Worm (Caenorhabditis elegans) whole organism, L1 larva: ENCODE data around the gene F20D6.11.
A peak's percentile ranks its signal among the peaks of the same experiment; 100 is the strongest.

ENCODE experiments used
- Y116A8C.19 ChIP-seq: sonication (generic microtip); optimal IDR thresholded peaks from 2 replicates; lab custom pipeline; 2016; ENCODE audit warnings: missing compliant biosample characterization, missing genetic modification characterization, borderline replicate concordance
- alr-1 ChIP-seq: fragments of 200-800 bp; sonication (Bioruptor generic); optimal IDR thresholded peaks from 2 replicates; lab custom pipeline; 2018; ENCODE audit warnings: borderline replicate concordance, mild to moderate bottlenecking, missing genetic modification characterization, missing compliant biosample characterization
- aly-2 ChIP-seq: fragments of 150-350 bp; optimal IDR thresholded peaks from 2 replicates; lab custom pipeline; 2014; ENCODE audit warnings: missing biosample characterization, missing genetic modification characterization
- blmp-1 ChIP-seq: fragments of 150-350 bp; optimal IDR thresholded peaks from 2 replicates; lab custom pipeline; 2014; ENCODE audit warnings: missing biosample characterization, missing genetic modification characterization
- ceh-82 ChIP-seq, 3 experiments: fragments of 150-350 bp in 1 of 3; sonication (generic microtip) in 2 of 3; optimal IDR thresholded peaks; 2 replicates each; lab custom pipeline; 2014 to 2017; ENCODE audit warnings: missing biosample characterization in 3 of 3, missing genetic modification characterization in 3 of 3
- ceh-88 ChIP-seq: fragments of 200-800 bp; sonication (Bioruptor generic); IDR thresholded peaks from 2 replicates; pipeline ENCODE4 v1.3.6; 2022; ENCODE audit warnings: missing genetic modification characterization, missing compliant biosample characterization
- ceh-90 ChIP-seq: sonication (generic microtip); optimal IDR thresholded peaks from 2 replicates; lab custom pipeline; 2016; ENCODE audit warnings: missing genetic modification characterization, missing compliant biosample characterization
- ces-1 ChIP-seq: fragments of 150-350 bp; optimal IDR thresholded peaks from 2 replicates; lab custom pipeline; 2014; ENCODE audit warnings: missing biosample characterization, missing genetic modification reagents, missing genetic modification characterization
- dpl-1 ChIP-seq, 3 experiments: fragments of 150-350 bp in 2 of 3; sonication (generic microtip) in 1 of 3; optimal IDR thresholded peaks; 2 replicates each; lab custom pipeline; 2014 to 2017; ENCODE audit warnings: missing biosample characterization in 3 of 3, missing genetic modification characterization in 3 of 3, missing genetic modification reagents in 3 of 3
- dsc-1 ChIP-seq: sonication (generic microtip); optimal IDR thresholded peaks from 2 replicates; lab custom pipeline; 2016; ENCODE audit warnings: mild to moderate bottlenecking, missing genetic modification characterization, missing compliant biosample characterization
- efl-1 ChIP-seq, 4 experiments: fragments of 150-350 bp; optimal IDR thresholded peaks in 3 of 4; peaks in 1 of 4; 1 replicate in 1 of 4; 2 replicates in 3 of 4; lab custom pipeline; 2014; ENCODE audit warnings: missing biosample characterization in 2 of 4, missing genetic modification characterization in 2 of 4, missing genetic modification reagents in 2 of 4
- egl-27 ChIP-seq, 2 experiments: fragments of 150-350 bp in 1 of 2; sonication (generic microtip); optimal IDR thresholded peaks; 3 replicates each; lab custom pipeline; 2017 to 2018; ENCODE audit warnings: missing biosample characterization in 2 of 2, missing genetic modification characterization in 2 of 2, missing genetic modification reagents in 2 of 2
- elt-2 ChIP-seq: sonication (generic microtip); optimal IDR thresholded peaks from 2 replicates; lab custom pipeline; 2016; ENCODE audit warnings: missing genetic modification characterization, mild to moderate bottlenecking, inconsistent platforms, missing compliant biosample characterization, missing genetic modification reagents
- ets-5 ChIP-seq: fragments of 200-800 bp; sonication (Bioruptor generic); IDR thresholded peaks from 2 replicates; pipeline ENCODE4 v1.3.6; 2022; ENCODE audit warnings: missing genetic modification characterization, missing compliant biosample characterization
- fkh-4 ChIP-seq: sonication (generic microtip); optimal IDR thresholded peaks from 2 replicates; lab custom pipeline; 2016; ENCODE audit warnings: missing compliant biosample characterization, missing genetic modification characterization, borderline replicate concordance
- fkh-8 ChIP-seq: sonication (generic microtip); optimal IDR thresholded peaks from 2 replicates; lab custom pipeline; 2016; ENCODE audit warnings: mild to moderate bottlenecking, missing genetic modification characterization, missing compliant biosample characterization
- fos-1 ChIP-seq: fragments of 150-350 bp; optimal IDR thresholded peaks from 2 replicates; lab custom pipeline; 2014; ENCODE audit warnings: missing biosample characterization, missing genetic modification characterization
- hlh-17 ChIP-seq: fragments of 200-800 bp; sonication (Bioruptor generic); optimal IDR thresholded peaks from 2 replicates; lab custom pipeline; 2018; ENCODE audit warnings: missing genetic modification characterization, mild to moderate bottlenecking, missing compliant biosample characterization, moderate library complexity, borderline replicate concordance
- irx-1 ChIP-seq: sonication (generic microtip); optimal IDR thresholded peaks from 2 replicates; lab custom pipeline; 2016; ENCODE audit warnings: missing genetic modification characterization, missing compliant biosample characterization
- isw-1 ChIP-seq: fragments of 200-800 bp; sonication (Bioruptor generic); IDR thresholded peaks from 2 replicates; pipeline ENCODE4 v1.3.6; 2022; ENCODE audit warnings: missing genetic modification characterization, missing compliant biosample characterization
- jun-1 ChIP-seq: fragments of 150-350 bp; optimal IDR thresholded peaks from 2 replicates; lab custom pipeline; 2014; ENCODE audit warnings: missing biosample characterization, missing genetic modification reagents, missing genetic modification characterization
- lin-13 ChIP-seq: fragments of 150-350 bp; optimal IDR thresholded peaks from 2 replicates; lab custom pipeline; 2014; ENCODE audit warnings: missing biosample characterization, missing genetic modification reagents, missing genetic modification characterization
- lin-14 ChIP-seq: fragments of 200-800 bp; sonication (Bioruptor generic); optimal IDR thresholded peaks from 2 replicates; lab custom pipeline; 2018; ENCODE audit warnings: mild to moderate bottlenecking, missing genetic modification characterization, moderate library complexity, missing compliant biosample characterization
- lin-35 ChIP-seq, 2 experiments: fragments of 150-350 bp; optimal IDR thresholded peaks; 2 replicates each; lab custom pipeline; 2014; ENCODE audit warnings: missing biosample characterization in 2 of 2, missing genetic modification characterization in 2 of 2, missing genetic modification reagents in 2 of 2
- lir-3 ChIP-seq: sonication (generic microtip); optimal IDR thresholded peaks from 2 replicates; lab custom pipeline; 2016; ENCODE audit warnings: mild to moderate bottlenecking, missing genetic modification characterization, moderate library complexity, missing compliant biosample characterization; ENCODE audit not compliant: poor library complexity
- lsy-2 ChIP-seq, 2 experiments: fragments of 150-350 bp; optimal IDR thresholded peaks; 2 replicates each; lab custom pipeline; 2014; ENCODE audit warnings: missing biosample characterization in 2 of 2, missing genetic modification characterization in 2 of 2
- nhr-12 ChIP-seq: sonication (generic microtip); optimal IDR thresholded peaks from 2 replicates; lab custom pipeline; 2017; ENCODE audit warnings: missing biosample characterization, missing genetic modification characterization
- nhr-19 ChIP-seq: fragments of 200-800 bp; sonication (Bioruptor generic); conservative IDR thresholded peaks from 2 replicates; pipeline ENCODE4 v1.3.6; 2022; ENCODE audit warnings: missing genetic modification characterization, missing compliant biosample characterization
- nhr-237 ChIP-seq: fragments of 150-350 bp; optimal IDR thresholded peaks from 2 replicates; lab custom pipeline; 2014; ENCODE audit warnings: missing biosample characterization, missing genetic modification characterization
- nhr-28 ChIP-seq: fragments of 150-350 bp; optimal IDR thresholded peaks from 2 replicates; lab custom pipeline; 2014; ENCODE audit warnings: missing biosample characterization, missing genetic modification characterization
- nhr-71 ChIP-seq: sonication (generic microtip); optimal IDR thresholded peaks from 2 replicates; lab custom pipeline; 2016; ENCODE audit warnings: mild to moderate bottlenecking, missing genetic modification characterization, moderate library complexity, missing compliant biosample characterization
- nhr-84 ChIP-seq: sonication (generic microtip); optimal IDR thresholded peaks from 2 replicates; lab custom pipeline; 2017; ENCODE audit warnings: missing biosample characterization, missing genetic modification characterization
- nhr-85 ChIP-seq: sonication (generic microtip); peaks from one replicate; lab custom pipeline; 2016; ENCODE audit warnings: missing genetic modification characterization, inconsistent platforms, missing compliant biosample characterization
- rnt-1 ChIP-seq: sonication (generic microtip); optimal IDR thresholded peaks from 2 replicates; lab custom pipeline; 2016; ENCODE audit warnings: mild to moderate bottlenecking, missing genetic modification characterization, moderate library complexity, missing compliant biosample characterization
- snpc-4 ChIP-seq: fragments of 150-350 bp; optimal IDR thresholded peaks from 2 replicates; lab custom pipeline; 2014; ENCODE audit warnings: missing biosample characterization, missing genetic modification characterization
- snu-23 ChIP-seq: sonication (generic microtip); optimal IDR thresholded peaks from 2 replicates; lab custom pipeline; 2016; ENCODE audit warnings: missing genetic modification characterization, missing compliant biosample characterization
- sox-4 ChIP-seq: sonication (generic microtip); optimal IDR thresholded peaks from 2 replicates; lab custom pipeline; 2016; ENCODE audit warnings: missing genetic modification characterization, missing compliant biosample characterization
- sptf-1 ChIP-seq: fragments of 150-350 bp; optimal IDR thresholded peaks from 2 replicates; lab custom pipeline; 2014; ENCODE audit warnings: missing biosample characterization, missing genetic modification characterization
- sup-37 ChIP-seq: fragments of 200-800 bp; sonication (Bioruptor generic); optimal IDR thresholded peaks from 2 replicates; lab custom pipeline; 2018; ENCODE audit warnings: mild to moderate bottlenecking, missing genetic modification characterization, missing compliant biosample characterization
- tbx-2 ChIP-seq: sonication (generic microtip); optimal IDR thresholded peaks from 2 replicates; lab custom pipeline; 2016; ENCODE audit warnings: missing genetic modification characterization, missing compliant biosample characterization
- unc-30 ChIP-seq: sonication (generic microtip); optimal IDR thresholded peaks from 2 replicates; lab custom pipeline; 2017; ENCODE audit warnings: missing biosample characterization, missing genetic modification characterization
- unc-62 ChIP-seq: fragments of 150-350 bp; optimal IDR thresholded peaks from 2 replicates; lab custom pipeline; 2014; ENCODE audit warnings: missing biosample characterization, missing genetic modification reagents, missing genetic modification characterization
- unc-86 ChIP-seq: sonication (generic microtip); optimal IDR thresholded peaks from 2 replicates; lab custom pipeline; 2016; ENCODE audit warnings: missing genetic modification characterization, missing compliant biosample characterization
- unc-98 ChIP-seq: fragments of 200-800 bp; sonication (Bioruptor generic); IDR thresholded peaks from 2 replicates; pipeline ENCODE4 v1.3.6; 2022; ENCODE audit warnings: missing genetic modification characterization, missing compliant biosample characterization
- vab-15 ChIP-seq: sonication (generic microtip); optimal IDR thresholded peaks from 2 replicates; lab custom pipeline; 2017; ENCODE audit warnings: missing genotype, mild to moderate bottlenecking, missing genetic modification characterization, missing compliant biosample characterization
- xbp-1 ChIP-seq: sonication (generic microtip); optimal IDR thresholded peaks from 2 replicates; lab custom pipeline; 2016; ENCODE audit warnings: missing genetic modification characterization, missing compliant biosample characterization
- zag-1 ChIP-seq: fragments of 150-350 bp; optimal IDR thresholded peaks from 2 replicates; lab custom pipeline; 2014; ENCODE audit warnings: missing biosample characterization, missing genetic modification characterization
- ztf-11 ChIP-seq, 2 experiments: sonication (generic microtip); optimal IDR thresholded peaks; 2 replicates each; lab custom pipeline; 2016 to 2017; ENCODE audit warnings: missing genetic modification characterization in 2 of 2, missing biosample characterization in 1 of 2, missing compliant biosample characterization in 1 of 2

Gene F20D6.11

DNA sequence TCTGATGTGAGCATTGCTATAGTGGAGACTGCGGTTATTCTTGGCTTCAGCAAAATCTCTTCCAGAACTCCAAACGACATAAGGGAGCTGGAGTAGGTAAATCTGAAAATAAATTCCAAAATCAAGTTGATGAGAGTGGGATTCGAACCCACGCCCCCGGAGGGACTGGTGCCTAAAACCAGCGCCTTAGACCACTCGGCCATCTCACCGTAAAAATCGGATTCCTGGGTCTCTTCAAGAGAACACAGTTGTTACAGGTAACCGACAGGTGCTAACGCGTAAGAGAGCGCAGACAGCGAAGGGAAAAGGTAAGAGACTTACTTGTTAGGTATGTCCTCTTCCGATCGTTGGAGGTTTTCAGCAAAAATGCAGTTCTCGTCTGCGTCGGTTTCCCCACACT lies 36.4 kb upstream of the F20D6.11 start (continued):
- TF ChIP-seq fkh-4 (no peak), dsc-1 (tag; lab: Kevin White, UChicago) (no peak), nhr-84 (tag; lab: Kevin White, UChicago) (no peak), ceh-82 (tag; optimal IDR thresholded peaks at IDR 0.05; lab: Kevin White, UChicago) (peak in 1 of 3 experiments; percentile 23), sptf-1 (tag; lab: Kevin White, UChicago) (no peak), elt-2 (tag; lab: Kevin White, UChicago) (no peak), lin-14 (GFP tag; lab: Kevin White, UChicago) (no peak), Y116A8C.19 (tag; lab: Kevin White, UChicago) (no peak), hlh-17 (GFP tag; lab: Kevin White, UChicago) (no peak), lsy-2 (tag; optimal IDR thresholded peaks at IDR 0.05; lab: Kevin White, UChicago) (peak in 1 of 2 experiments; percentile 52), lin-13 (GFP tag; lab: Kevin White, UChicago) (peak; percentile 21), fos-1 (tag; lab: Kevin White, UChicago) (no peak), xbp-1 (no peak), sox-4 (tag; lab: Kevin White, UChicago) (no peak), alr-1 (tag; lab: Kevin White, UChicago) (no peak), ceh-90 (tag; lab: Kevin White, UChicago) (no peak), blmp-1 (tag; lab: Kevin White, UChicago) (peak; percentile 38), unc-30 (no peak), fkh-8 (tag; lab: Kevin White, UChicago) (no peak), jun-1 (tag; lab: Kevin White, UChicago) (no peak), sup-37 (GFP tag; lab: Kevin White, UChicago) (no peak)

ce11 chrV:8230056-8230455 lies 31.2 kb upstream of the F20D6.11 start:
- TF ChIP-seq ceh-82 (tag; optimal IDR thresholded peaks at IDR 0.05; lab: Kevin White, UChicago) (no peak), snu-23 (GFP tag; lab: Kevin White, UChicago) (peak; percentile 24), nhr-71 (tag; lab: Kevin White, UChicago) (peak; percentile 18), snpc-4 (tag; lab: Kevin White, UChicago) (peak; percentile 73), dpl-1 (GFP tag; optimal IDR thresholded peaks at IDR 0.05; lab: Kevin White, UChicago) (peak in 1 of 3 experiments; percentile 9), lsy-2 (tag; optimal IDR thresholded peaks at IDR 0.05; lab: Kevin White, UChicago) (peak in 1 of 2 experiments; percentile 11), ets-5 (no peak), fos-1 (tag; lab: Kevin White, UChicago) (no peak), nhr-19 (GFP tag; lab: Robert Waterston, UW) (peak; percentile 23), lin-35 (GFP tag; optimal IDR thresholded peaks at IDR 0.05; lab: Kevin White, UChicago) (peak in 1 of 2 experiments; percentile 12), egl-27 (tag; optimal IDR thresholded peaks at IDR 0.05; lab: Kevin White, UChicago) (no peak), tbx-2 (no peak), efl-1 (optimal IDR thresholded peaks at IDR 0.05; lab: Kevin White, UChicago) (peak in 1 of 2 experiments; percentile 24), efl-1 (GFP tag; optimal IDR thresholded peaks at IDR 0.05 in 1 of 2; lab: Kevin White, UChicago) (peak in 1 of 2 experiments; percentile 60), rnt-1 (tag; lab: Kevin White, UChicago) (peak; percentile 33)

- TF ChIP-seq ces-1 (GFP tag; lab: Kevin White, UChicago) (no peak), zag-1 (tag; lab: Kevin White, UChicago) (no peak), isw-1 (GFP tag; lab: Robert Waterston, UW) (peak; percentile 34), nhr-85 (tag; lab: Kevin White, UChicago) (peak; percentile 91), unc-98 (GFP tag; lab: Robert Waterston, UW) (peak; percentile 50; the same call in 1 of the 2 replicates), sup-37 (GFP tag; lab: Kevin White, UChicago) (peak; percentile 69), ceh-82 (tag; optimal IDR thresholded peaks at IDR 0.05; lab: Kevin White, UChicago) (peak; percentile 75 to 90 (median 85)), lin-14 (GFP tag; lab: Kevin White, UChicago) (peak; percentile 89), unc-62 (no peak), unc-86 (tag; lab: Kevin White, UChicago) (peak; percentile 71), ztf-11 (tag; optimal IDR thresholded peaks at IDR 0.05; lab: Kevin White, UChicago) (peak in 1 of 2 experiments; percentile 63), nhr-237 (tag; lab: Kevin White, UChicago) (no peak), vab-15 (no peak), nhr-19 (GFP tag; lab: Robert Waterston, UW) (peak; percentile 93), aly-2 (tag; lab: Kevin White, UChicago) (peak; percentile 53), irx-1 (tag; lab: Kevin White, UChicago) (peak; percentile 81), lir-3 (peak; percentile 58), nhr-12 (tag; lab: Kevin White, UChicago) (no peak), fkh-8 (tag; lab: Kevin White, UChicago) (peak; percentile 53), nhr-28 (tag; lab: Kevin White, UChicago) (no peak), ceh-88 (GFP tag; lab: Robert Waterston, UW) (peak; percentile 63), rnt-1 (tag; lab: Kevin White, UChicago) (peak; percentile 95)
Measured at ce11 chrV:8228712-8229119, 29.8 kb upstream of the F20D6.11 start.
